Worm (Caenorhabditis elegans) whole organism, midembryonic: ENCODE results near the gene wht-8.

Experiments
- T22C8.4 ChIP-seq: fragments of 200-800 bp; sonication (Bioruptor generic); IDR thresholded peaks from 2 replicates; pipeline ENCODE4 v1.3.6; 2022; ENCODE audit warnings: missing genetic modification characterization, missing compliant biosample characterization
- cog-1 ChIP-seq: sonication (generic microtip); optimal IDR thresholded peaks from 2 replicates; lab custom pipeline; 2016; ENCODE audit warnings: missing genetic modification characterization, missing compliant biosample characterization
- flt-1 ChIP-seq: fragments of 200-800 bp; sonication (Bioruptor generic); IDR thresholded peaks from 2 replicates; pipeline ENCODE4 v1.3.6; 2022; ENCODE audit warnings: missing genetic modification characterization, missing compliant biosample characterization

ce11 chrIII:11170509-11170908, 48.1 kb upstream of the wht-8 start:
- TF ChIP-seq cog-1 (tag; lab: Kevin White, UChicago): no peak
- no peak for TF ChIP-seq T22C8.4 (GFP tag; lab: Robert Waterston, UW)
- no peak for TF ChIP-seq flt-1
